Worm (Caenorhabditis elegans) whole organism, mixed stage, embryonic: Measurements from ENCODE around the gene F17A2.13.

Source experiments
- M03D4.4 ChIP-seq: sonication (generic microtip); optimal IDR thresholded peaks from 2 replicates; lab custom pipeline; 2017; ENCODE audit warnings: mild to moderate bottlenecking, missing genetic modification characterization, missing compliant biosample characterization
- bed-3 ChIP-seq: fragments of 200-800 bp; sonication (Bioruptor generic); optimal IDR thresholded peaks from 3 replicates; lab custom pipeline; 2018; ENCODE audit warnings: mild to moderate bottlenecking, missing genetic modification characterization, moderate library complexity, missing compliant biosample characterization
- blmp-1 ChIP-seq: fragments of 150-350 bp; optimal IDR thresholded peaks from 2 replicates; lab custom pipeline; 2014; ENCODE audit warnings: missing biosample characterization, missing genetic modification characterization
- ceh-39 ChIP-seq: fragments of 150-350 bp; optimal IDR thresholded peaks from 2 replicates; lab custom pipeline; 2014; ENCODE audit warnings: missing biosample characterization, missing genetic modification characterization
- ceh-43 ChIP-seq: fragments of 200-800 bp; sonication (Bioruptor generic); optimal IDR thresholded peaks from 2 replicates; lab custom pipeline; 2018; ENCODE audit warnings: mild to moderate bottlenecking, missing genetic modification characterization, moderate library complexity, missing compliant biosample characterization
- ceh-83 ChIP-seq: fragments of 200-800 bp; sonication (Bioruptor generic); optimal IDR thresholded peaks from 2 replicates; lab custom pipeline; 2018; ENCODE audit warnings: mild to moderate bottlenecking, missing genetic modification characterization, missing compliant biosample characterization
- ces-1 ChIP-seq: fragments of 150-350 bp; optimal IDR thresholded peaks from 2 replicates; lab custom pipeline; 2014; ENCODE audit warnings: missing biosample characterization, missing genetic modification reagents, missing genetic modification characterization
- cnd-1 ChIP-seq: fragments of 200-800 bp; sonication (Bioruptor generic); optimal IDR thresholded peaks from 2 replicates; lab custom pipeline; 2018; ENCODE audit warnings: mild to moderate bottlenecking, missing genetic modification characterization, missing compliant biosample characterization
- drap-1 ChIP-seq: fragments of 200-800 bp; sonication (Bioruptor generic); optimal IDR thresholded peaks from 3 replicates; lab custom pipeline; 2018; ENCODE audit warnings: mild to moderate bottlenecking, missing genetic modification characterization, missing compliant biosample characterization
- elt-1 ChIP-seq: sonication (generic microtip); optimal IDR thresholded peaks from 2 replicates; lab custom pipeline; 2017; ENCODE audit warnings: missing genetic modification characterization, mild to moderate bottlenecking, missing compliant biosample characterization, antibody characterized with exemption, moderate library complexity, borderline replicate concordance; ENCODE audit not compliant: insufficient read depth
- flh-1 ChIP-seq: fragments of 200-800 bp; sonication (Bioruptor generic); optimal IDR thresholded peaks from 2 replicates; lab custom pipeline; 2018; ENCODE audit warnings: mild to moderate bottlenecking, missing genetic modification characterization, moderate library complexity, missing compliant biosample characterization
- hlh-1 ChIP-seq: fragments of 150-350 bp; optimal IDR thresholded peaks from 2 replicates; lab custom pipeline; 2014; ENCODE audit warnings: missing biosample characterization, missing genetic modification reagents, missing genetic modification characterization
- lin-13 ChIP-seq: fragments of 150-350 bp; optimal IDR thresholded peaks from 2 replicates; lab custom pipeline; 2014; ENCODE audit warnings: missing biosample characterization, missing genetic modification characterization
- lin-32 ChIP-seq: fragments of 200-800 bp; sonication (Bioruptor generic); optimal IDR thresholded peaks from 2 replicates; lab custom pipeline; 2018; ENCODE audit warnings: mild to moderate bottlenecking, missing genetic modification characterization, missing compliant biosample characterization
- lsy-2 ChIP-seq: fragments of 150-350 bp; optimal IDR thresholded peaks from 2 replicates; lab custom pipeline; 2014; ENCODE audit warnings: missing biosample characterization, missing genetic modification characterization
- mab-5 ChIP-seq: fragments of 150-350 bp; optimal IDR thresholded peaks from 2 replicates; lab custom pipeline; 2014; ENCODE audit warnings: missing biosample characterization, missing genetic modification characterization
- mep-1 ChIP-seq: fragments of 150-350 bp; optimal IDR thresholded peaks from 2 replicates; lab custom pipeline; 2017; ENCODE audit warnings: missing biosample characterization, missing genetic modification reagents, missing genetic modification characterization, inconsistent platforms
- mls-2 ChIP-seq: sonication (generic microtip); optimal IDR thresholded peaks from 2 replicates; lab custom pipeline; 2016; ENCODE audit warnings: mild to moderate bottlenecking, missing genetic modification characterization, moderate library complexity, missing compliant biosample characterization
- nhr-12 ChIP-seq: fragments of 150-350 bp; optimal IDR thresholded peaks from 2 replicates; lab custom pipeline; 2014; ENCODE audit warnings: missing biosample characterization, missing genetic modification characterization
- nhr-2 ChIP-seq: fragments of 150-350 bp; optimal IDR thresholded peaks from 2 replicates; lab custom pipeline; 2014; ENCODE audit warnings: missing biosample characterization, missing genetic modification characterization
- nhr-237 ChIP-seq: fragments of 150-350 bp; optimal IDR thresholded peaks from 2 replicates; lab custom pipeline; 2014; ENCODE audit warnings: missing biosample characterization, missing genetic modification characterization
- nhr-28 ChIP-seq: fragments of 150-350 bp; optimal IDR thresholded peaks from 2 replicates; lab custom pipeline; 2014; ENCODE audit warnings: missing biosample characterization, missing genetic modification characterization
- nhr-76 ChIP-seq: sonication (generic microtip); optimal IDR thresholded peaks from 2 replicates; lab custom pipeline; 2017; ENCODE audit warnings: missing biosample characterization, missing genetic modification characterization
- pha-4 ChIP-seq: fragments of 150-350 bp; optimal IDR thresholded peaks from 2 replicates; lab custom pipeline; 2018; ENCODE audit warnings: missing biosample characterization, missing genetic modification reagents, missing genetic modification characterization
- sem-2 ChIP-seq: fragments of 200-800 bp; sonication (Bioruptor generic); optimal IDR thresholded peaks from 2 replicates; lab custom pipeline; 2018; ENCODE audit warnings: mild to moderate bottlenecking, missing genetic modification characterization, missing compliant biosample characterization
- snpc-4 ChIP-seq: fragments of 150-350 bp; optimal IDR thresholded peaks from 2 replicates; lab custom pipeline; 2014; ENCODE audit warnings: missing biosample characterization, missing genetic modification characterization
- sptf-1 ChIP-seq: sonication (generic microtip); optimal IDR thresholded peaks from 2 replicates; lab custom pipeline; 2017; ENCODE audit warnings: mild to moderate bottlenecking, missing genetic modification characterization, moderate library complexity, missing compliant biosample characterization
- tbx-8 ChIP-seq: fragments of 200-800 bp; sonication (Bioruptor generic); optimal IDR thresholded peaks from 2 replicates; lab custom pipeline; 2018; ENCODE audit warnings: mild to moderate bottlenecking, missing genetic modification characterization, moderate library complexity, missing compliant biosample characterization
- unc-120 ChIP-seq: sonication (generic microtip); optimal IDR thresholded peaks from 2 replicates; lab custom pipeline; 2017; ENCODE audit warnings: missing genetic modification characterization, missing compliant biosample characterization; ENCODE audit not compliant: poor library complexity, severe bottlenecking
- unc-39 ChIP-seq: fragments of 150-350 bp; optimal IDR thresholded peaks from 2 replicates; lab custom pipeline; 2014; ENCODE audit warnings: missing biosample characterization, missing genetic modification characterization
- unc-62 ChIP-seq: fragments of 150-350 bp; optimal IDR thresholded peaks from 2 replicates; lab custom pipeline; 2014; ENCODE audit warnings: missing biosample characterization, missing genetic modification reagents, missing genetic modification characterization
- zip-8 ChIP-seq: fragments of 150-350 bp; optimal IDR thresholded peaks from 2 replicates; lab custom pipeline; 2014; ENCODE audit warnings: missing biosample characterization, missing genetic modification characterization

F17A2.13 gene

DNA sequence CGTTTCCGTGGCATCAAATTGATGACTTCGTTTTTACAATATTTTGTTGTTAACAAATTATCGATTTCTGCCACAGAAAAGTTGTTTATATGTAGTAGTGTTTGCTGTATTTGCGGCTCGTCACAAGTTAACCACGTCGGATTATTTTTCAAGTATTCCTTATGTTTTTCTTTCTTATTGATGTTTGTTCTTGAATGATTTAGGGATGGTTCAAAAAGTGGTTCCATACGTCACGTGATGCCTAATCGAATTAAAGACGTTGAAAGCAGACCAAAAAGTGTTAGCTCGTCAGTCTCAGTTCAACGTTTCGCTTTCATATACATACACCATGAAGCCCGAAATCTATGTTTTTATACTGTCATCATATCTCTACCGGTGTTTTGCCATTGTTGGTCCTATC lies 36.0 kb upstream of the F17A2.13 start, which contains the start of gene lips-2:
Gene lips-2, plus strand, starts transcription at position 301 of the 400 bp plus-strand sequence.
- TF ChIP-seq cnd-1 (tag; lab: Kevin White, UChicago) (no peak), hlh-1 (tag; lab: Kevin White, UChicago) (no peak), nhr-237 (tag; lab: Kevin White, UChicago) (no peak), pha-4 (no peak), unc-39 (tag; lab: Kevin White, UChicago) (no peak), nhr-12 (tag; lab: Kevin White, UChicago) (no peak)

DNA sequence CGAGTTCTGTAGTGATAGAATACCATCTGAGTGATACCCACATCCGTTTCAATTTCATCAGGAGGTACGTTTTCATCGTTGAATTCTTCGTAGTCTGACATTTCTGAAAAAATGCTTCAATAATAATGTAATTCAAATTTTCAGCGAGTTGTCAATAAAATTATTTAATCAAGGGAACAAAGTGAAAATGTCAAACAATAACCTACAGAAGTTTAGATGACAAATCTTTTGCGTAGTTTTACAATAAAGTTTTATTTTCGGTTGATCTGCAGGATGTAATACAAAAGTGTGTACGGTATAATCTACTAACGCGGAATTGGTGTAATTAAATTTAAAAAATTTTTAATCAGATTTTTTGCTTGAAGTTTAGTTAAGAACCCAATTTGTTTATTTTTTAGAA lies 33.2 kb upstream of the F17A2.13 start, which contains the start of gene C04B4.5:
Gene C04B4.5, minus strand, starts transcription at position 101 of the 400 bp plus-strand sequence.
- TF ChIP-seq blmp-1, result no peak
- TF ChIP-seq nhr-2, result no peak
- no peak for TF ChIP-seq ceh-39
- no peak for TF ChIP-seq ceh-43 (GFP tag; lab: Kevin White, UChicago)
- TF ChIP-seq unc-62 (GFP tag; lab: Kevin White, UChicago), result no peak
- no peak for TF ChIP-seq lin-32
- TF ChIP-seq nhr-237 (tag; lab: Kevin White, UChicago), result no peak
- TF ChIP-seq mab-5, result no peak

DNA sequence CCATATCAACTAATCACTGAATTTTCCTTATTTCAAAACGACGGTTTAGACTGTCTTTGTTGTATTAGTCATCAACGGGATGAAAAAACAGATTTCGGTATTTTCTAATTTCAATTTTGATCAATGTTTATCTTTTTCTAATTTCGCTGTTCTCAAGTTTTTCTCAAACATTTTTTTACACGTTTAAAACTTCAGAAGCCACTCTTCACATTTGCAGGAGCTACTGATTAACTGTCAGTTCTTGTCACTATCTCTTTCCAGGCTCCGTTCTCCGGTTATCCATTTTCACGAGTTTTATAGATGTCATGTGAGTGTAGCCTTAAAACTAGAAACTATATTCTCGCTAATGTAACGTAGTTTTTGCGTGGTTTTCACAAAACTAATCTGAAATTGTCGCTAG lies 30.9 kb upstream of the F17A2.13 start, which contains the start of gene C04B4.4:
Gene C04B4.4, plus strand, starts transcription at position 301 of the 400 bp plus-strand sequence.
- no peak for TF ChIP-seq unc-120
- no peak for TF ChIP-seq blmp-1
- TF ChIP-seq drap-1, result no peak
- no peak for TF ChIP-seq nhr-12 (tag; lab: Kevin White, UChicago)
- TF ChIP-seq nhr-76 (tag; lab: Kevin White, UChicago), result no peak
- no peak for TF ChIP-seq sem-2 (GFP tag; lab: Kevin White, UChicago)
- no peak for TF ChIP-seq ces-1
- no peak for TF ChIP-seq lin-32
- TF ChIP-seq ceh-83 (GFP tag; lab: Kevin White, UChicago), result no peak
- no peak for TF ChIP-seq pha-4
- TF ChIP-seq elt-1 (tag; lab: Kevin White, UChicago), result no peak
- TF ChIP-seq mls-2 (tag; lab: Kevin White, UChicago), result no peak
- TF ChIP-seq lsy-2 (tag; lab: Kevin White, UChicago), result no peak
- TF ChIP-seq M03D4.4, result no peak
- no peak for TF ChIP-seq mab-5

DNA sequence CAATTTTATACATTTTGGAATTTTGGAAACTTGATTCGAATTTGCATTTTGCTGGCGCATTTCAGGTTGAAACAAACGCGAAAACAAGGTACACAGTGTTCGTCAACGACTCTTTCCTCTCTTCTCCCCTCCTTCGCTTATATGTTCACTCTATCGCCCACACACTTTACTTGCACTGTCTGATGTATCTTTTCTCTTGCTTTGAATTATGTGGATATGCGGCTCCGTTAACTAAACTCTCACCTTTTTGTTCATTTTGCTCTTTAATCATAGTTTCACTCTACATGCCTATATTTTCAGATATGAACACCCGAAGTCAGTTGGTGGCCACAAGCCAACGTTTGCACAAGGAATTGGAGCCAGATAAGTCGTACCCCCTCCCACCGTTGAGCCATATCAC lies 27.2 kb upstream of the F17A2.13 start, which contains the start of gene W06D11.1:
Gene W06D11.1, plus strand, starts transcription at position 301 of the 400 bp plus-strand sequence.
- no peak for TF ChIP-seq sem-2 (GFP tag; lab: Kevin White, UChicago)
- no peak for TF ChIP-seq lsy-2 (tag; lab: Kevin White, UChicago)

DNA sequence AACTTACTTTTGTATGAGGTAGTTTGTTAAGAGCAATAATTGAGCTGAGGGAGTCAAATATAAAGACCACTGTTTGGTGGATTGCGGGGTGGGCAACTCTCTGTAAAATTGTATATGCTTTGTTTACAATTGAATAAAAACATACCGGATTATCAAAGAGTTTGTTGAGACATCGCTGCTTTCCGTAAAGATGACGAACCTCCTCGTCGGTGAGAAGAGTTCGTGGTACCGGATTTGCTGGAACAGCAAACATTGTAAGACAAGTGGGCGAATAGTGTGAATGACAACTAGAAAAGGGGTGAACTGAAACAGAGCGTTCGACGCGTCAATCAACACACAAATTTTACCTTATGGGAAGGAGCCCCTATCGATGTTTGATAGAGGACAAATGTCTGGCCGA lies 25.1 kb upstream of the F17A2.13 start, which contains the start of gene W06D11.2:
Gene W06D11.2, minus strand, starts transcription at position 339 of the 400 bp plus-strand sequence.
- TF ChIP-seq ceh-39 (no peak), mab-5 (no peak), pha-4 (no peak), ces-1 (no peak), lin-32 (no peak), nhr-28 (tag; lab: Kevin White, UChicago) (no peak), elt-1 (tag; lab: Kevin White, UChicago) (no peak), snpc-4 (no peak), sem-2 (GFP tag; lab: Kevin White, UChicago) (no peak), nhr-2 (no peak), hlh-1 (tag; lab: Kevin White, UChicago) (no peak), unc-39 (tag; lab: Kevin White, UChicago) (no peak), tbx-8 (GFP tag; lab: Kevin White, UChicago) (no peak), blmp-1 (no peak), bed-3 (GFP tag; lab: Kevin White, UChicago) (no peak), mls-2 (tag; lab: Kevin White, UChicago) (no peak), unc-62 (GFP tag; lab: Kevin White, UChicago) (no peak), sptf-1 (no peak), lin-13 (tag; lab: Kevin White, UChicago) (no peak)

DNA sequence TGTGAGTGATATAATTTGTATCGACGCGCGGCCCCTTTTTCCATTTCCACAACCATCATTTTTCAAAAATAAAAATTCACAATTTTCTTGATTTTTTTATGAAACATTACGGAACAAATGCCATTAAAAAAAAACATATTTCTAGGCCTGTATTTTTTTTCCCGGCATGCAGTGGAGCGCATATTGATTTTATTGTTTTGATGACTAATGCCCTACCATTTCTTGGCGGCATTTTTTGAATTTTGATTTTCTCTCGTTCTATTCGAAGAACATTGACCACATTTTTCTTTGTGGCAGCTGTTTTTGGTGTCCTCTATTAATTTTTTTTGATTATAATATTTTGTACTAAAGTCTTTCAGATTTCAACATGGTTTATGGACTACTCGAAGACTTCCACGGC lies 23.1 kb upstream of the F17A2.13 start, which contains the start of gene W06D11.3:
Gene W06D11.3, plus strand, starts transcription at position 360 of the 400 bp plus-strand sequence.
- TF ChIP-seq pha-4 (no peak), lin-32 (no peak), bed-3 (GFP tag; lab: Kevin White, UChicago) (no peak), nhr-28 (tag; lab: Kevin White, UChicago) (no peak), hlh-1 (tag; lab: Kevin White, UChicago) (no peak), flh-1 (no peak), blmp-1 (no peak), zip-8 (tag; lab: Kevin White, UChicago) (no peak), nhr-2 (no peak), lin-13 (tag; lab: Kevin White, UChicago) (no peak), mep-1 (no peak), nhr-76 (tag; lab: Kevin White, UChicago) (no peak), mls-2 (tag; lab: Kevin White, UChicago) (no peak), ceh-83 (GFP tag; lab: Kevin White, UChicago) (no peak), ces-1 (no peak), lsy-2 (tag; lab: Kevin White, UChicago) (no peak), ceh-39 (no peak)
